Worm (Caenorhabditis elegans) whole organism, L2 larva: ENCODE data around the gene ZK550.2.

Experiments
- ama-1 ChIP-seq: fragments of 150-350 bp; optimal IDR thresholded peaks from 2 replicates; lab custom pipeline; 2018; ENCODE audit warnings: inconsistent platforms
- elt-3 ChIP-seq: sonication (generic microtip); optimal IDR thresholded peaks from 2 replicates; lab custom pipeline; 2017; ENCODE audit warnings: missing biosample characterization, missing genetic modification characterization
- lin-11 ChIP-seq: fragments of 150-350 bp; sonication (generic microtip); optimal IDR thresholded peaks from 2 replicates; lab custom pipeline; 2014; ENCODE audit warnings: missing biosample characterization, missing genetic modification characterization, inconsistent platforms, mixed read lengths
- nhr-12 ChIP-seq: fragments of 150-350 bp; optimal IDR thresholded peaks from 2 replicates; lab custom pipeline; 2014; ENCODE audit warnings: missing biosample characterization, missing genetic modification characterization
- nhr-21 ChIP-seq: fragments of 150-350 bp; optimal IDR thresholded peaks from 2 replicates; lab custom pipeline; 2014; ENCODE audit warnings: missing biosample characterization, missing genetic modification characterization
- nhr-237 ChIP-seq: fragments of 150-350 bp; optimal IDR thresholded peaks from 2 replicates; lab custom pipeline; 2014; ENCODE audit warnings: missing biosample characterization, missing genetic modification characterization

- TF ChIP-seq elt-3 (no peak), lin-11 (peak; percentile 89), nhr-21 (tag; lab: Kevin White, UChicago) (peak; percentile 96), nhr-12 (tag; lab: Kevin White, UChicago) (no peak), ama-1 (lab: Kevin White, UChicago) (peak; percentile 92), nhr-237 (peak; percentile 78)
These were observed 33.0 kb downstream of the ZK550.2 start for ce11 chrIV:17278363-17278762.
